Worm (Caenorhabditis elegans): ENCODE results near the gene gst-33.

DNA sequence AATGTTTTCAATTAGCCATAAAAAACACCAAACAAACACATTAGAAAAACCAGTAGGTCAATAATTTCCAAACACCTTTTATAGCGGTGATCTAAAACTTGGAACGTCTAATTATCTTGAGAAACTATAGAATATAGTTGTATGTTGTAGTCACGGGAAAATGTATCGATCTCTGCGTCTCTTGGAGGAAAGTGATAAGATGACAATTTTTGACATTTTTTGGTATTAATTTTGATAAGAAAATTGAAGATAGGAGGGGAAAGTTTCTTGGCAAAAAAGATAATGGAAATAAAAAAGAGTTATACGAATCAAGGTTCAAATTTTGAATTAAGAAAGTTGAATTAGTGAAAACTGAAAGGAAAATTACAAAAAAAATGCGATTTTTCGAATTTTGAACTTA lies 37.4 kb upstream of the gst-33 start:
- no peak for TF ChIP-seq efl-1 (GFP tag; optimal IDR thresholded peaks at IDR 0.05)
- TF ChIP-seq nhr-90 (tag; optimal IDR thresholded peaks at IDR 0.05), result no peak
- TF ChIP-seq nhr-27 (tag; optimal IDR thresholded peaks at IDR 0.05), result no peak
- TF ChIP-seq unc-130 (GFP tag; optimal IDR thresholded peaks at IDR 0.05), result no peak
- no peak for TF ChIP-seq lin-35 (GFP tag; optimal IDR thresholded peaks at IDR 0.05)
- peak; percentile 62 for TF ChIP-seq unc-62 (GFP tag; optimal IDR thresholded peaks at IDR 0.05)
- TF ChIP-seq rpc-1 (optimal IDR thresholded peaks at IDR 0.05), result no peak
- no peak for TF ChIP-seq rpc-1 (tag; optimal IDR thresholded peaks at IDR 0.05)
- TF ChIP-seq egrh-3 (GFP tag; IDR thresholded peaks at IDR 0.05), result no peak
- no peak for TF ChIP-seq T07F8.4 (tag; optimal IDR thresholded peaks at IDR 0.05)
- no peak for TF ChIP-seq Y95B8A.8 (GFP tag; IDR thresholded peaks at IDR 0.05)
- TF ChIP-seq ztf-26 (tag; optimal IDR thresholded peaks at IDR 0.05), result no peak
- no peak for TF ChIP-seq ceh-91 (GFP tag; IDR thresholded peaks at IDR 0.05)

Data from whole organism, young adult.